Fruit fly (Drosophila melanogaster) whole organism, embryonic: ENCODE measurements around the gene wit.

Experiments
- Awh ChIP-seq: fragments of 200-800 bp; sonication (Bioruptor generic); IDR thresholded peaks from 2 replicates; pipeline ENCODE4, ENCODE4 v1.3.6; 2022; ENCODE audit warnings: missing biosample characterization, missing genetic modification characterization
- B-H1 ChIP-seq: fragments of 200-800 bp; sonication (Bioruptor generic); IDR thresholded peaks from 3 replicates; pipeline ENCODE4 v1.3.6; 2022; ENCODE audit warnings: missing biosample characterization, missing genetic modification characterization
- Bteb2 ChIP-seq: fragments of 200-800 bp; sonication (Bioruptor generic); optimal IDR thresholded peaks from 2 replicates; lab custom pipeline; 2016; ENCODE audit warnings: missing biosample characterization, missing genetic modification characterization
- C15 ChIP-seq: fragments of 200-800 bp; sonication (Bioruptor generic); IDR thresholded peaks from 3 replicates; pipeline ENCODE4 v1.3.6; 2022; ENCODE audit warnings: missing biosample characterization, missing genetic modification characterization
- CG11093 ChIP-seq: fragments of 200-800 bp; sonication (Bioruptor generic); IDR thresholded peaks from 3 replicates; pipeline ENCODE4 v1.3.6; 2022; ENCODE audit warnings: missing biosample characterization, missing genetic modification characterization
- CG11560 ChIP-seq: fragments of 200-800 bp; sonication (Bioruptor generic); IDR thresholded peaks from 3 replicates; pipeline ENCODE4 v1.3.6; 2022; ENCODE audit warnings: missing biosample characterization, missing genetic modification characterization
- CG1233 ChIP-seq: fragments of 200-800 bp; sonication (Bioruptor generic); optimal IDR thresholded peaks from 4 replicates; lab custom pipeline; 2018; ENCODE audit warnings: missing biosample characterization, mild to moderate bottlenecking, missing genetic modification characterization
- CG12391 ChIP-seq: fragments of 200-800 bp; sonication (Bioruptor generic); optimal IDR thresholded peaks from 3 replicates; lab custom pipeline; 2018; ENCODE audit warnings: missing biosample characterization, mild to moderate bottlenecking, missing genetic modification characterization, moderate library complexity
- CG13894 ChIP-seq: fragments of 200-800 bp; sonication (Bioruptor generic); optimal IDR thresholded peaks from 3 replicates; lab custom pipeline; 2018; ENCODE audit warnings: missing biosample characterization, mild to moderate bottlenecking, missing genetic modification characterization, moderate library complexity
- CG14441 ChIP-seq: fragments of 200-800 bp; sonication (Bioruptor generic); IDR thresholded peaks from 2 replicates; pipeline ENCODE4 v1.3.6; 2022; ENCODE audit warnings: missing biosample characterization, missing genetic modification characterization
- CG15269 ChIP-seq: fragments of 200-800 bp; sonication (Bioruptor generic); optimal IDR thresholded peaks from 2 replicates; lab custom pipeline; 2018; ENCODE audit warnings: missing biosample characterization, mild to moderate bottlenecking, missing genetic modification characterization, moderate library complexity
- CG15514 ChIP-seq: fragments of 200-800 bp; sonication (Bioruptor generic); optimal IDR thresholded peaks from 3 replicates; lab custom pipeline; 2017; ENCODE audit warnings: missing biosample characterization, missing genetic modification characterization, mild to moderate bottlenecking, moderate library complexity, missing genetic modification reagents
- CG18764 ChIP-seq: fragments of 200-800 bp; sonication (Bioruptor generic); optimal IDR thresholded peaks from 3 replicates; lab custom pipeline; 2016; ENCODE audit warnings: missing biosample characterization, missing genetic modification characterization
- CG34422 ChIP-seq: fragments of 200-800 bp; sonication (Bioruptor generic); IDR thresholded peaks from 3 replicates; pipeline ENCODE4 v1.3.6; 2022; ENCODE audit warnings: missing biosample characterization, missing genetic modification characterization
- CG3726 ChIP-seq: fragments of 200-800 bp; sonication (Bioruptor generic); IDR thresholded peaks from 3 replicates; pipeline ENCODE4, ENCODE4 v1.3.6; 2022; ENCODE audit warnings: missing biosample characterization, missing genetic modification characterization
- CG4404 ChIP-seq: fragments of 200-800 bp; sonication (Bioruptor generic); IDR thresholded peaks from 2 replicates; pipeline ENCODE4 v1.3.6; 2022; ENCODE audit warnings: missing biosample characterization, missing genetic modification characterization
- CG4707 ChIP-seq: fragments of 200-800 bp; sonication (Bioruptor generic); optimal IDR thresholded peaks from 2 replicates; lab custom pipeline; 2018; ENCODE audit warnings: missing biosample characterization, mild to moderate bottlenecking, missing genetic modification characterization, moderate library complexity
- CG6683 ChIP-seq: fragments of 200-800 bp; sonication (Bioruptor generic); optimal IDR thresholded peaks from 2 replicates; lab custom pipeline; 2017; ENCODE audit warnings: missing biosample characterization, mild to moderate bottlenecking, missing genetic modification characterization, missing genetic modification reagents
- CG6854 ChIP-seq: fragments of 200-800 bp; sonication (Bioruptor generic); optimal IDR thresholded peaks from 3 replicates; lab custom pipeline; 2017; ENCODE audit warnings: missing biosample characterization, mild to moderate bottlenecking, missing genetic modification characterization
- CG7357 ChIP-seq: fragments of 200-800 bp; sonication (Bioruptor generic); IDR thresholded peaks from 3 replicates; pipeline ENCODE4 v1.3.6; 2022; ENCODE audit warnings: missing biosample characterization, missing genetic modification characterization
- CG7786 ChIP-seq: fragments of 200-800 bp; sonication (Bioruptor generic); optimal IDR thresholded peaks from 2 replicates; lab custom pipeline; 2016; ENCODE audit warnings: missing biosample characterization, missing genetic modification characterization
- CG8290 ChIP-seq, 3 experiments: fragments of 200-800 bp; sonication (Bioruptor generic); optimal IDR thresholded peaks; 2 replicates each; lab custom pipeline; 2016 to 2019; ENCODE audit warnings: missing biosample characterization in 3 of 3, missing genetic modification characterization in 3 of 3, mild to moderate bottlenecking in 2 of 3, moderate library complexity in 1 of 3
- Camta ChIP-seq: fragments of 200-800 bp; sonication (Bioruptor generic); optimal IDR thresholded peaks from 2 replicates; lab custom pipeline; 2016; ENCODE audit warnings: missing biosample characterization, missing genetic modification characterization
- D ChIP-seq, 2 experiments: fragments of 200-800 bp in 1 of 2; fragments of >200 bp in 1 of 2; sonication (Bioruptor generic) in 1 of 2; optimal IDR thresholded peaks; 2 replicates in 1 of 2; 3 replicates in 1 of 2; lab custom pipeline; 2017; ENCODE audit warnings: mild to moderate bottlenecking in 1 of 2, missing biosample characterization in 1 of 2, missing genetic modification characterization in 1 of 2, missing genetic modification reagents in 1 of 2
- Eip74EF ChIP-seq, 2 experiments: fragments of 200-800 bp in 1 of 2; fragments of >200 bp in 1 of 2; sonication (Bioruptor generic) in 1 of 2; optimal IDR thresholded peaks; 2 replicates each; lab custom pipeline; 2017 to 2019; ENCODE audit warnings: missing biosample characterization in 2 of 2, missing genetic modification characterization in 2 of 2, mild to moderate bottlenecking in 1 of 2, moderate library complexity in 1 of 2
- Gug ChIP-seq: fragments of 200-800 bp; sonication (Bioruptor generic); IDR thresholded peaks from 4 replicates; pipeline ENCODE4 v1.3.6; 2022; ENCODE audit warnings: missing biosample characterization, missing genetic modification characterization
- HHEX ChIP-seq: fragments of 200-800 bp; sonication (Bioruptor generic); optimal IDR thresholded peaks from 3 replicates; lab custom pipeline; 2017; ENCODE audit warnings: missing biosample characterization, mild to moderate bottlenecking, missing genetic modification characterization, missing genetic modification reagents
- HLH3B ChIP-seq: fragments of 200-800 bp; sonication (Bioruptor generic); IDR thresholded peaks from 2 replicates; pipeline ENCODE4 v1.3.6; 2022; ENCODE audit warnings: missing biosample characterization, missing genetic modification characterization
- Hr3 ChIP-seq: fragments of 200-800 bp; sonication (Bioruptor generic); optimal IDR thresholded peaks from 3 replicates; lab custom pipeline; 2016; ENCODE audit warnings: missing biosample characterization, missing genetic modification characterization
- Hr51 ChIP-seq, 2 experiments: fragments of 200-800 bp; sonication (Bioruptor generic); optimal IDR thresholded peaks; 2 replicates in 1 of 2; 3 replicates in 1 of 2; lab custom pipeline; 2016 to 2018; ENCODE audit warnings: missing biosample characterization in 2 of 2, missing genetic modification characterization in 2 of 2, mild to moderate bottlenecking in 1 of 2, moderate library complexity in 1 of 2
- Nf-YA ChIP-seq: fragments of 200-800 bp; sonication (Bioruptor generic); IDR thresholded peaks from 2 replicates; pipeline ENCODE4 v1.3.6; 2022; ENCODE audit warnings: missing biosample characterization, missing genetic modification characterization
- Ravus ChIP-seq: fragments of 200-800 bp; sonication (Bioruptor generic); IDR thresholded peaks from 2 replicates; pipeline ENCODE4 v1.3.6; 2022; ENCODE audit warnings: missing biosample characterization, missing genetic modification characterization
- Side ChIP-seq: fragments of 200-800 bp; sonication (Bioruptor generic); optimal IDR thresholded peaks from 2 replicates; lab custom pipeline; 2016; ENCODE audit warnings: missing biosample characterization, missing genetic modification characterization
- Sox100B ChIP-seq: fragments of 200-800 bp; sonication (Bioruptor generic); optimal IDR thresholded peaks from 3 replicates; lab custom pipeline; 2018; ENCODE audit warnings: missing biosample characterization, mild to moderate bottlenecking, missing genetic modification characterization
- Sry-δ ChIP-seq: fragments of 200-800 bp; sonication (Bioruptor generic); optimal IDR thresholded peaks from 2 replicates; lab custom pipeline; 2016; ENCODE audit warnings: missing biosample characterization, missing genetic modification characterization
- abd-A ChIP-seq: fragments of 200-800 bp; sonication (Bioruptor generic); optimal IDR thresholded peaks from 3 replicates; lab custom pipeline; 2019; ENCODE audit warnings: missing biosample characterization, mild to moderate bottlenecking, missing genetic modification characterization, moderate library complexity
- amos ChIP-seq: fragments of 200-800 bp; sonication (Bioruptor generic); IDR thresholded peaks from 2 replicates; pipeline ENCODE4 v1.3.6; 2022; ENCODE audit warnings: missing biosample characterization, missing genetic modification characterization; ENCODE audit not compliant: partially characterized antibody
- ara ChIP-seq: fragments of 200-800 bp; sonication (Bioruptor generic); IDR thresholded peaks from 2 replicates; pipeline ENCODE4 v1.3.6; 2022; ENCODE audit warnings: missing biosample characterization, missing genetic modification characterization
- cato ChIP-seq: fragments of 200-800 bp; sonication (Bioruptor generic); optimal IDR thresholded peaks from 2 replicates; lab custom pipeline; 2016; ENCODE audit warnings: missing biosample characterization, missing genetic modification characterization, borderline replicate concordance
- da ChIP-seq: fragments of 200-800 bp; sonication (Bioruptor generic); optimal IDR thresholded peaks from 2 replicates; lab custom pipeline; 2016; ENCODE audit warnings: missing biosample characterization, missing genetic modification characterization
- fd3F ChIP-seq: fragments of 200-800 bp; sonication (Bioruptor generic); optimal IDR thresholded peaks from 2 replicates; lab custom pipeline; 2018; ENCODE audit warnings: missing biosample characterization, mild to moderate bottlenecking, missing genetic modification characterization, moderate library complexity
- ftz-f1 ChIP-seq: fragments of 200-800 bp; sonication (Bioruptor generic); optimal IDR thresholded peaks from 2 replicates; lab custom pipeline; 2016; ENCODE audit warnings: missing biosample characterization, missing genetic modification characterization
- ken ChIP-seq: fragments of 200-800 bp; sonication (Bioruptor generic); IDR thresholded peaks from 3 replicates; pipeline ENCODE4 v1.3.6; 2022; ENCODE audit warnings: missing biosample characterization, missing genetic modification characterization
- nom ChIP-seq: fragments of 200-800 bp; sonication (Bioruptor generic); optimal IDR thresholded peaks from 2 replicates; lab custom pipeline; 2017; ENCODE audit warnings: missing biosample characterization, missing genetic modification characterization, mild to moderate bottlenecking, moderate library complexity, missing genetic modification reagents
- pfk ChIP-seq: fragments of 200-800 bp; sonication (Bioruptor generic); optimal IDR thresholded peaks from 2 replicates; lab custom pipeline; 2018; ENCODE audit warnings: missing biosample characterization, mild to moderate bottlenecking, missing genetic modification characterization, moderate library complexity
- shn ChIP-seq: fragments of 200-800 bp; sonication (Bioruptor generic); optimal IDR thresholded peaks from 3 replicates; lab custom pipeline; 2016; ENCODE audit warnings: missing biosample characterization, missing genetic modification characterization
- vvl ChIP-seq: fragments of 200-800 bp; sonication (Bioruptor generic); IDR thresholded peaks from 2 replicates; pipeline ENCODE4 v1.3.6; 2022; ENCODE audit warnings: missing biosample characterization, missing genetic modification characterization
- zfh1 ChIP-seq: fragments of 200-800 bp; sonication (Bioruptor generic); IDR thresholded peaks from 3 replicates; pipeline ENCODE4 v1.3.6; 2022; ENCODE audit warnings: missing biosample characterization, missing genetic modification characterization
- zfh2 ChIP-seq: fragments of 200-800 bp; sonication (Bioruptor generic); optimal IDR thresholded peaks from 2 replicates; lab custom pipeline; 2016; ENCODE audit warnings: missing biosample characterization, missing genetic modification characterization

Gene wit

DNA sequence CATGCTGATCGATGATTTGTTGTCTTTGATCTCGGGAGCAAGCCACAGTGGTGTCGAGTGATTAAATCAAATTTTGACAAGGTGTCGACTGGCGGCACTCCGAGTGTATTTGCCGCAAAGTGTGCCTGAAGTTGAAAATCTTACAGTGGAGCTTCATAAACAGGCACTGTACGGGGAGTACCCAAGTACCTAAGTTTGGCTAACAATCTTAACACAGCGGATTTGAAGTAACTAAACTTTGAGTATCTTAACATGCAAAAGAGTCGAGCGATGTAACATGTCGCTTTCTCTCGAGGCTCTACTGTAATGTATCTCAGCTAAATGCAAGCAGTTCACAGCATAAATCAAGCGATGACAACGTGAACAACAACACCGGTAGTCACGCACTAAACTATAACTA, 54.8 kb downstream of the wit start (continued):
- no peak for TF ChIP-seq nom
- TF ChIP-seq CG4404 (GFP tag; lab: Robert Waterston, UW) = peak; percentile 86
- no peak for TF ChIP-seq ftz-f1 (GFP tag; lab: Kevin White, UChicago)
- TF ChIP-seq Awh = peak; percentile 55; the same call in 1 of the 2 replicates
- peak; percentile 29 for TF ChIP-seq CG15269 (tag; lab: Kevin White, UChicago)
- no peak for TF ChIP-seq pfk (GFP tag; lab: Kevin White, UChicago)
- peak; percentile 12 for TF ChIP-seq da (GFP tag; lab: Kevin White, UChicago)
- TF ChIP-seq Hr3 (GFP tag; lab: Kevin White, UChicago) = peak; percentile 43
- peak; percentile 60; the same call in 2 of the 3 replicates for TF ChIP-seq CG3726 (GFP tag; lab: Robert Waterston, UW)
- TF ChIP-seq D (optimal IDR thresholded peaks at IDR 0.05; lab: Kevin White, UChicago) = no peak
- peak; percentile 70 for TF ChIP-seq D (GFP tag; optimal IDR thresholded peaks at IDR 0.05; lab: Kevin White, UChicago)
- peak; percentile 35 for TF ChIP-seq HHEX (GFP tag; lab: Kevin White, UChicago)
- TF ChIP-seq Gug (GFP tag; lab: Robert Waterston, UW) = peak; percentile 75; the same call in 3 of the 4 replicates
- no peak for TF ChIP-seq CG6854
- TF ChIP-seq CG7357 (GFP tag; lab: Robert Waterston, UW) = peak; percentile 50; the same call in 1 of the 3 replicates
- TF ChIP-seq CG34422 = peak; percentile 63; the same call in 2 of the 3 replicates
- peak; percentile 36 for TF ChIP-seq cato
- peak; percentile 75 for TF ChIP-seq ken
- TF ChIP-seq shn = peak; percentile 36
- TF ChIP-seq C15 (GFP tag; lab: Robert Waterston, UW) = no peak
- peak; percentile 34; the same call in 1 of the 3 replicates for TF ChIP-seq CG11560 (tag; lab: Robert Waterston, UW)
- peak; percentile 58 for TF ChIP-seq CG18764
- TF ChIP-seq amos = no peak
- no peak for TF ChIP-seq Ravus (GFP tag; lab: Robert Waterston, UW)
- TF ChIP-seq HLH3B (GFP tag; lab: Robert Waterston, UW) = peak; percentile 67
- TF ChIP-seq abd-A (tag; lab: Kevin White, UChicago) = no peak
- peak; percentile 52 for TF ChIP-seq CG7786 (GFP tag; lab: Kevin White, UChicago)
- TF ChIP-seq Bteb2 = no peak
- peak; percentile 69; the same call in 1 of the 3 replicates for TF ChIP-seq CG11093
- peak; percentile 60 for TF ChIP-seq CG1233 (GFP tag; lab: Kevin White, UChicago)
- TF ChIP-seq ara = peak; percentile 90
- TF ChIP-seq CG8290 (GFP tag; optimal IDR thresholded peaks at IDR 0.05; lab: Kevin White, UChicago) = peak; percentile 46
- TF ChIP-seq CG8290 (tag; optimal IDR thresholded peaks at IDR 0.05; lab: Kevin White, UChicago) = peak in 1 of 2 experiments; percentile 67
- TF ChIP-seq Sox100B (GFP tag; lab: Kevin White, UChicago) = peak; percentile 25
- no peak for TF ChIP-seq zfh2 (GFP tag; lab: Kevin White, UChicago)
- no peak for TF ChIP-seq Eip74EF (GFP tag; optimal IDR thresholded peaks at IDR 0.05; lab: Kevin White, UChicago)
- peak; percentile 45 for TF ChIP-seq Side (GFP tag; lab: Kevin White, UChicago)
- TF ChIP-seq B-H1 = 0 out of 3 replicates have a peak, but pooled peaks have one; percentile 11
- TF ChIP-seq vvl = peak; percentile 81
- no peak for TF ChIP-seq Sry-δ
- peak; percentile 36 for TF ChIP-seq Camta (GFP tag; lab: Kevin White, UChicago)
- TF ChIP-seq CG13894 (tag; lab: Kevin White, UChicago) = no peak
- peak; percentile 63 for TF ChIP-seq CG4707
- peak; percentile 60; the same call in 1 of the 2 replicates for TF ChIP-seq CG14441 (GFP tag; lab: Robert Waterston, UW)
- no peak for TF ChIP-seq CG6683 (GFP tag; lab: Kevin White, UChicago)
- peak; percentile 61 for TF ChIP-seq Nf-YA
- TF ChIP-seq fd3F (GFP tag; lab: Kevin White, UChicago) = no peak
- peak; percentile 90 for TF ChIP-seq zfh1 (GFP tag; lab: Robert Waterston, UW)
- TF ChIP-seq CG15514 = no peak
- TF ChIP-seq Hr51 (GFP tag; optimal IDR thresholded peaks at IDR 0.05; lab: Kevin White, UChicago) = peak in 1 of 2 experiments; percentile 7
- TF ChIP-seq CG12391 (tag; lab: Kevin White, UChicago) = peak; percentile 61
